Fruit fly (Drosophila melanogaster) whole organism, pupa: ENCODE measurements around the gene CG13694.

Experiments
- CG10348 ChIP-seq: fragments of 200-800 bp; sonication (Bioruptor generic); IDR thresholded peaks from 2 replicates; pipeline ENCODE4 v1.3.6; 2022; ENCODE audit warnings: missing biosample characterization, missing genetic modification characterization
- CG12605 ChIP-seq: fragments of 200-800 bp; sonication (Bioruptor generic); IDR thresholded peaks from 2 replicates; pipeline ENCODE4 v1.3.6; 2022; ENCODE audit warnings: missing biosample characterization, missing genetic modification characterization
- CG13204 ChIP-seq: fragments of 200-800 bp; sonication (Bioruptor generic); optimal IDR thresholded peaks from 2 replicates; lab custom pipeline; 2018; ENCODE audit warnings: missing biosample characterization, mild to moderate bottlenecking, missing genetic modification characterization, moderate library complexity
- CG14655 ChIP-seq: fragments of 200-800 bp; sonication (Bioruptor generic); optimal IDR thresholded peaks from 3 replicates; lab custom pipeline; 2017; ENCODE audit warnings: mild to moderate bottlenecking, missing biosample characterization, missing genetic modification reagents, missing genetic modification characterization
- CG15710 ChIP-seq: fragments of 200-800 bp; sonication (Bioruptor generic); optimal IDR thresholded peaks from 2 replicates; lab custom pipeline; 2018; ENCODE audit warnings: missing biosample characterization, mild to moderate bottlenecking, missing genetic modification characterization, moderate library complexity
- CG17806 ChIP-seq: fragments of 200-800 bp; sonication (Bioruptor generic); optimal IDR thresholded peaks from 2 replicates; lab custom pipeline; 2018; ENCODE audit warnings: missing biosample characterization, mild to moderate bottlenecking, missing genetic modification characterization, moderate library complexity
- CG32121 ChIP-seq: fragments of 200-800 bp; sonication (Bioruptor generic); IDR thresholded peaks from 2 replicates; pipeline ENCODE4 v1.3.6; 2022; ENCODE audit warnings: missing biosample characterization, missing genetic modification characterization
- CG34367 ChIP-seq: fragments of 200-800 bp; sonication (Bioruptor generic); optimal IDR thresholded peaks from 2 replicates; lab custom pipeline; 2018; ENCODE audit warnings: missing biosample characterization, mild to moderate bottlenecking, missing genetic modification characterization
- CG4496 ChIP-seq: fragments of 200-800 bp; sonication (Bioruptor generic); IDR thresholded peaks from 3 replicates; pipeline ENCODE4 v1.3.6; 2022; ENCODE audit warnings: missing biosample characterization, missing genetic modification characterization
- CG8159 ChIP-seq: fragments of 200-800 bp; sonication (Bioruptor generic); optimal IDR thresholded peaks from 3 replicates; lab custom pipeline; 2018; ENCODE audit warnings: missing biosample characterization, mild to moderate bottlenecking, missing genetic modification characterization, moderate library complexity
- CG8301 ChIP-seq: fragments of 200-800 bp; sonication (Bioruptor generic); optimal IDR thresholded peaks from 2 replicates; lab custom pipeline; 2018; ENCODE audit warnings: missing biosample characterization, mild to moderate bottlenecking, missing genetic modification characterization
- CG9948 ChIP-seq: fragments of 200-800 bp; sonication (Bioruptor generic); optimal IDR thresholded peaks from 2 replicates; lab custom pipeline; 2018; ENCODE audit warnings: missing biosample characterization, mild to moderate bottlenecking, missing genetic modification characterization, moderate library complexity
- D1 ChIP-seq: fragments of 200-800 bp; sonication (Bioruptor generic); optimal IDR thresholded peaks from 2 replicates; lab custom pipeline; 2018; ENCODE audit warnings: missing biosample characterization, mild to moderate bottlenecking, missing genetic modification characterization, moderate library complexity
- EcR ChIP-seq: fragments of 200-800 bp; sonication (Bioruptor generic); optimal IDR thresholded peaks from 3 replicates; lab custom pipeline; 2019; ENCODE audit warnings: missing biosample characterization, missing genetic modification characterization, mild to moderate bottlenecking, moderate library complexity, missing genetic modification reagents
- Ets98B ChIP-seq: fragments of 200-800 bp; sonication (Bioruptor generic); IDR thresholded peaks from 2 replicates; pipeline ENCODE4 v1.3.6; 2022; ENCODE audit warnings: missing biosample characterization, missing genetic modification characterization
- Pif1A ChIP-seq: fragments of 200-800 bp; sonication (Bioruptor generic); optimal IDR thresholded peaks from 3 replicates; lab custom pipeline; 2016; ENCODE audit warnings: missing biosample characterization, missing genetic modification characterization
- Pif1B ChIP-seq: fragments of 200-800 bp; sonication (Bioruptor generic); optimal IDR thresholded peaks from 3 replicates; lab custom pipeline; 2016; ENCODE audit warnings: missing biosample characterization, missing genetic modification characterization
- Snoo ChIP-seq: fragments of 200-800 bp; sonication (Bioruptor generic); optimal IDR thresholded peaks from 3 replicates; lab custom pipeline; 2017; ENCODE audit warnings: missing biosample characterization, mild to moderate bottlenecking, missing genetic modification characterization, inconsistent platforms
- fd96Ca ChIP-seq: fragments of 200-800 bp; sonication (Bioruptor generic); IDR thresholded peaks from 3 replicates; pipeline ENCODE4 v1.3.6; 2022; ENCODE audit warnings: missing biosample characterization, missing genetic modification characterization
- gl ChIP-seq: fragments of 200-800 bp; sonication (Bioruptor generic); optimal IDR thresholded peaks from 2 replicates; lab custom pipeline; 2018; ENCODE audit warnings: missing biosample characterization, mild to moderate bottlenecking, missing genetic modification characterization
- rn ChIP-seq: fragments of 200-800 bp; sonication (Bioruptor generic); IDR thresholded peaks from 2 replicates; pipeline ENCODE4 v1.3.6; 2022; ENCODE audit warnings: missing biosample characterization, missing genetic modification characterization

Gene CG13694

DNA sequence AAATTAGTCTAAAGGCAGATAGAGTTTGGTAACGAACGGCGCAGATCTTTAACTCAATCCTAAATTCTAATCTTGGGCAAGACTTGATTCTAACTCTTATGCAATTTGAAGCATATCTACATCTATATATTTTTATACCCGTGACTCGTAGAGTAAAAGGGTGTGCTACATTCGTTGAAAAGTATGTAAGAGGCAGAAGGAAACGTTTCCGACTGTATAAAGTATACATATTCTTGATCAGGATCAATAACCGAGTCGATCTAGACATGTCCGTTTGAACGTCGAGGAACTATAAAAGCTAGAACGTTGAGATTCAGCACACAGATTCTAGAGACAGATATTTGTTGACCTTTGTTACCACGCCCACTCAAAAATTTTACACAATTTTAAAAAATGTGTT is at the start of gene CG13694:
TSS of gene CG13694 (minus strand) at position 101 of the 400 bp plus-strand sequence.
- TF ChIP-seq CG12605 (GFP tag; lab: Robert Waterston, UW) (no peak), Snoo (tag; lab: Kevin White, UChicago) (no peak), EcR (GFP tag; lab: Kevin White, UChicago) (no peak), CG14655 (no peak), CG32121 (no peak), CG9948 (tag; lab: Kevin White, UChicago) (no peak), CG8301 (tag; lab: Kevin White, UChicago) (no peak), Pif1A (no peak), CG13204 (no peak), Ets98B (no peak), CG10348 (GFP tag; lab: Robert Waterston, UW) (no peak), CG15710 (no peak), rn (no peak), D1 (no peak), CG34367 (no peak), gl (tag; lab: Kevin White, UChicago) (no peak), Pif1B (GFP tag; lab: Kevin White, UChicago) (no peak), fd96Ca (GFP tag; lab: Robert Waterston, UW) (no peak)

DNA sequence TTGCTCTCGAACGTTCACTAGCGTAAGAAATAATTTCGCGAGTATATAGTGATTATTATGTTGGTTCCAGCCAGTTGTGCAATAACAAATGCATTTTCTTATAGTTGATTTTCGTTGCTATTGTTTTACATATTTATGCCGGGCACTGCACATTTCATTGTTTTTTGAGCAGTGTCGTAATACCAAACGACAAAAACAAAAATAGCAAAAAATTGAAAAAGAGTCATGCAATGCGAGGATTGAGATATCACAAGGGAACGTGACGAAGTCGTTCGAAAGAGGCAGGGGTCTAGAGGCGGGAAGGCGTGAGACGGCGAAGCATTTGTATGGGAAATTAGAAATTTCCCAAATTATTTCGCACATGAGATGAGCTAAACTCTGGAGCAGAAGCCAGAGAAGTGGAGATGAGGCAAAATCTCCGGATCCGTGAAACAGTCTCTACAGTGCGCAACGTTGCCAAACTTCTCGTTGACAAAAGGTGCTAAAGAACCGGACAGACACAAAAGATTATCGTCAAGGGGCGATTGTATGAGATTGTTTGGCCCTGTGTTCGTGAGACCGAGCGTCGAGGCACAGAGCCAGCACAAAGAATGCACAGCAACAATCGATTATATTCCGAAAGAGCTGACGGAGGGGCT is 49.1 kb upstream of the CG13694 start:
- TF ChIP-seq CG8301 (tag; lab: Kevin White, UChicago) (no peak), CG32121 (no peak), CG15710 (no peak), CG8159 (peak; percentile 18), CG14655 (peak; percentile 14), D1 (peak; percentile 2), Pif1A (no peak), Pif1B (GFP tag; lab: Kevin White, UChicago) (no peak), Ets98B (no peak), CG9948 (tag; lab: Kevin White, UChicago) (no peak), EcR (GFP tag; lab: Kevin White, UChicago) (peak; percentile 3), CG12605 (GFP tag; lab: Robert Waterston, UW) (no peak), CG10348 (GFP tag; lab: Robert Waterston, UW) (no peak)

DNA sequence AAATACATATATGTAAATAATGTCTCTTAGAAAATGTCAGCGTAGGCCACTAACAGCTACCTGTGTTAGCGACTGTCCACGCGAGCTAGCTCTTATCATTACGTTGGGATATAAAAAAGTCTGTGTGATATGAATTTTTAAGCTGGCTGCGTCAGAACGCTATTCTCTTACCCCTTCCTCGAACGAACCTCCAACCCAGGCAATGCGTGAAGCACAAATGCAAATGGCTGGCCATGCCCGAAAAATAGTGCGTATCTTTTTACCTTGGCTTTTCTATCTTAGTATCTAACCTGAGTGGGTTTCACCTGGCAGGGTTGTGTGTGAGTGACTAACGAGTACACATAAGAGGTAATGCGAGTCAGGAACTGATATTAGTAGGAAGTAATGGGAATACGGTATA is 46.9 kb upstream of the CG13694 start:
- TF ChIP-seq Snoo (tag; lab: Kevin White, UChicago) (no peak), CG10348 (GFP tag; lab: Robert Waterston, UW) (no peak), CG34367 (no peak), Pif1A (no peak), fd96Ca (GFP tag; lab: Robert Waterston, UW) (no peak), D1 (no peak)

DNA sequence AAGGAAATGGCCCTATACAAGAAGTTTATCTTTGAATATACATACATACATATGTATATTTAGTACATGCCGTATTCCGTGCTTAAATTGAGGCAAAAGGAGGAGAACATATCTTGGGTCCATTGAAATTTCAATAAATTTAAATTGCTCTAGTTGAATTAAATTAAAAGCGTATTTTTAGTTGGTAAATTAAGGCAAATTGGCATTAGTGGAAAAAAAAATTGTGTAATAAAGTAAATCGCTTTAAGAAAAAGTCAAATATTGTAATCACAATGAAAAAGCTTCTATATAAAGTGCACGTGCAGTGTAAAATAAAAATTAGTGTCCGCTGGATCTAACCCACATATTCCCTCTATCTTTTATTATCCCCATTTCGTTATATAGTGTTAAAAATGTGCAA is 45.9 kb upstream of the CG13694 start:
- no peak for TF ChIP-seq CG17806
- peak; percentile 10 for TF ChIP-seq CG9948 (tag; lab: Kevin White, UChicago)
- no peak for TF ChIP-seq CG12605 (GFP tag; lab: Robert Waterston, UW)
- peak; percentile 59 for TF ChIP-seq D1

DNA sequence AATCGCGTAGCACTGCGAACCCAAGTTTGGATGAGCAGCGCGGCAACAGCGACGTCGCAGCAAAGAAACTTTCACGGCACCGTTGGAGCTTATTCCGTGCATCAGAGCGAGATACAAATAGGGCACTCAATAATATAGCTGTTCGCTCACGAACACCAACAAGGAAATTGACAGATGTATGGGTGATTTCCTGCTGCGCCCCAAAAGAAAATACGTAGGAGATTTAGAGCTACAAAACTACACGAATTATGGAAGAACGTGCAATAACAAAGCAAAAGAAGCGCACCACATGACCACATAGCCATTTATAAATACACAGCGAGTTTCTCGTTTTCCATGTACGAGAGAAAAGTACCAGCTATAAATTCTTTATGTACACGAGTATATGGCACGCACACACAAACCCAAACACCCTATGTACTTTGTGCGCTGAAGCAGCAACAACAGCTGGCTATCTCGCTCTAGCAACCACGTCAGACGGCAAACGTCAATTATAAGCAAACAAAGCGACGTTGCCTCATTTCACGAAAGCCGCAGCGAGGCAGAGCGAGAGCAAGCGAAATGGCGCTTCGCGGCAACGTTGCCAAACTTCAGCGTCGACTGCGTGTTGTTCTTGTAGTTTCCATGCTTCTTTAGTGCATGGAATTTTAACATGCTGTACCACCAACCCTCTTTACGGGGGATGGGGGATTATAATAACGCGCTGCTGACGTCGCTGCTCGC is 45.3 kb upstream of the CG13694 start:
- peak; percentile 55 for TF ChIP-seq CG8301 (tag; lab: Kevin White, UChicago)
- peak; percentile 56 for TF ChIP-seq CG14655
- peak; percentile 67 for TF ChIP-seq EcR (GFP tag; lab: Kevin White, UChicago)
- TF ChIP-seq gl (tag; lab: Kevin White, UChicago) = peak; percentile 40
- peak; percentile 19 for TF ChIP-seq Snoo (tag; lab: Kevin White, UChicago)
- peak; percentile 23 for TF ChIP-seq CG15710
- no peak for TF ChIP-seq CG12605 (GFP tag; lab: Robert Waterston, UW)
- TF ChIP-seq CG32121 = no peak
- TF ChIP-seq CG4496 (GFP tag; lab: Robert Waterston, UW) = no peak
- TF ChIP-seq CG13204 = peak; percentile 28
- peak; percentile 29 for TF ChIP-seq CG34367
- TF ChIP-seq CG8159 = peak; percentile 35
- TF ChIP-seq Pif1A = peak; percentile 2
- no peak for TF ChIP-seq fd96Ca (GFP tag; lab: Robert Waterston, UW)
- peak; percentile 76 for TF ChIP-seq Pif1B (GFP tag; lab: Kevin White, UChicago)

DNA sequence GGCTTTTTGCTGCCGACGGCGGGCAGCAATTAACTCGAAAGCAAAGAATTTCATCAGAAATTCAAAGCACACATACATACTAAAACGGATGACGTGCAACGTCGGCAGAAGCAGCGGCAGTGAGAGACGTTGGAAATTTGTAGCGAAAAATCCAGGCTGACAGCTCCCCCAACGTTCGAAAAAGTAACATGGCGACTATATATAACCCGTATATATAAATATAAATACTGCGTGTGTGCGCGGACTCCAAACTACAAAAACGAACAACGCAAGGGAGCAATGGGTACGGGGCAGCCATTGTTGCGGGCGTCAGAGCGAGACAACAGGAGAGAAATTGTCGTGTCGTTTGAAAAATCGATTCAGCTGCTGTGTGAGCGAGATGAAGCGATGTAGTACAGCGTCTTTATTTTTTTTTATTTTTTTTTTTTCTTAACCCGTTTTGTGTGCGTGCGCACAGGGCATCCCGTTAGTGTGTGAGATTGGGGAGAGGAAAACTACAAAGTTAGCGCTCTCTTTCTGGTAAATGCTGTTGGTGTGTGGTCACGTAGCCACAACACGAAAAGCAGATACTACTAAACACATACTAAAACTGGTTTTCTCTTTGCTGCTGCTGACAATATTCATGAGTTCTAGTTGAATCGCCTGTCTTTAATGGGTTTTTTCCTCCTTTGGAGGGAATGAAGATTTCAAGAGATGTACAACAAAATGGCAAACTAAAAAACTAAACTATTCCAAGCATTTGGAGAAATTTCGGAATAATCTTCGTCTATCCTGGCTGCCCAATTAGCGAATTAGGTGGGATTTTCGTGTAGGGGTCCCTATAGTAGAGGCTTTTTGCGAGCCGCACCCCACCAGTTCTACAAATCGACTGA is 44.5 kb upstream of the CG13694 start:
- peak; percentile 64 for TF ChIP-seq CG9948 (tag; lab: Kevin White, UChicago)
- peak; percentile 89 for TF ChIP-seq Pif1A
- peak; percentile 72 for TF ChIP-seq CG8159
- TF ChIP-seq EcR (GFP tag; lab: Kevin White, UChicago) = peak; percentile 69
- TF ChIP-seq CG15710 = peak; percentile 90
- peak; percentile 85 for TF ChIP-seq CG13204
- no peak for TF ChIP-seq Ets98B
- TF ChIP-seq CG14655 = peak; percentile 88
- TF ChIP-seq CG32121 = no peak
- TF ChIP-seq CG34367 = peak; percentile 77
- peak; percentile 92 for TF ChIP-seq Pif1B (GFP tag; lab: Kevin White, UChicago)
- peak; percentile 94 for TF ChIP-seq gl (tag; lab: Kevin White, UChicago)
- TF ChIP-seq fd96Ca (GFP tag; lab: Robert Waterston, UW) = no peak
- TF ChIP-seq D1 = peak; percentile 4
- TF ChIP-seq CG17806 = peak; percentile 62
- no peak for TF ChIP-seq CG12605 (GFP tag; lab: Robert Waterston, UW)
- peak; percentile 77 for TF ChIP-seq Snoo (tag; lab: Kevin White, UChicago)
- TF ChIP-seq CG10348 (GFP tag; lab: Robert Waterston, UW) = no peak
- TF ChIP-seq rn = no peak
- no peak for TF ChIP-seq CG4496 (GFP tag; lab: Robert Waterston, UW)
- TF ChIP-seq CG8301 (tag; lab: Kevin White, UChicago) = peak; percentile 73
- TF ChIP-seq, all 21 proteins: peak for 14
